Worm (Caenorhabditis elegans): ENCODE results near the gene C16B8.3.

C16B8.3 gene

ce11 chrX:4007724-4008123 is 39.3 kb upstream of the C16B8.3 start (continued):
- TF ChIP-seq snpc-1.3 (tag; optimal IDR thresholded peaks at IDR 0.05; ENCODE audit: insufficient read depth) (no peak), ceh-58 (GFP tag; IDR thresholded peaks at IDR 0.05) (no peak), cebp-1 (GFP tag; IDR thresholded peaks at IDR 0.05) (no peak), cebp-1 (tag; optimal IDR thresholded peaks at IDR 0.05) (peak; percentile 55), lin-40 (tag; optimal IDR thresholded peaks at IDR 0.05) (peak; percentile 76), cebp-2 (GFP tag; IDR thresholded peaks at IDR 0.05) (0 out of 2 replicates have a peak, but pooled peaks have one; percentile 33)

- TF ChIP-seq snpc-1.1 (tag; optimal IDR thresholded peaks at IDR 0.05; ENCODE audit: insufficient read depth) (no peak), aptf-3 (GFP tag; IDR thresholded peaks at IDR 0.05) (no peak), Y56A3A.18 (GFP tag; IDR thresholded peaks at IDR 0.05) (no peak), hmg-1.2 (GFP tag; IDR thresholded peaks at IDR 0.05) (no peak), nhr-120 (GFP tag; IDR thresholded peaks at IDR 0.05) (no peak), madf-8 (GFP tag; conservative IDR thresholded peaks at IDR 0.05) (no peak), dpl-1 (GFP tag; optimal IDR thresholded peaks at IDR 0.05) (no peak), rcor-1 (GFP tag; IDR thresholded peaks at IDR 0.05) (no peak), let-607 (tag; optimal IDR thresholded peaks at IDR 0.05) (no peak), nhr-80 (tag; optimal IDR thresholded peaks at IDR 0.05) (no peak), zim-3 (tag; optimal IDR thresholded peaks at IDR 0.05) (no peak), B0336.3 (GFP tag; IDR thresholded peaks at IDR 0.05) (no peak)
These were observed 38.5 kb upstream of the C16B8.3 start for ce11 chrX:4006966-4007365.

- TF ChIP-seq nfya-1 (tag; optimal IDR thresholded peaks at IDR 0.05; ENCODE audit: borderline replicate concordance, insufficient read depth): no peak
- no peak for TF ChIP-seq dox-1 (GFP tag; IDR thresholded peaks at IDR 0.05)
- no peak for TF ChIP-seq lir-1 (GFP tag; conservative IDR thresholded peaks at IDR 0.05)
- no peak for TF ChIP-seq lin-40 (tag; optimal IDR thresholded peaks at IDR 0.05)
- TF ChIP-seq nhr-80 (tag; optimal IDR thresholded peaks at IDR 0.05): no peak
- no peak for TF ChIP-seq sea-2 (GFP tag; IDR thresholded peaks at IDR 0.05)
- TF ChIP-seq cebp-2 (GFP tag; IDR thresholded peaks at IDR 0.05): no peak
- TF ChIP-seq zfh-2 (GFP tag; conservative IDR thresholded peaks at IDR 0.05): no peak
- no peak for TF ChIP-seq gei-17 (GFP tag; optimal IDR thresholded peaks at IDR 0.05)
- no peak for TF ChIP-seq sdz-38 (tag; optimal IDR thresholded peaks at IDR 0.05)
- TF ChIP-seq F39B2.1 (GFP tag; IDR thresholded peaks at IDR 0.05): no peak
- TF ChIP-seq K12H6.12 (tag; optimal IDR thresholded peaks at IDR 0.05): no peak
These were observed 36.6 kb upstream of the C16B8.3 start, which contains the start of gene R02E12.4 for ce11 chrX:4005014-4005413. Gene R02E12.4, plus strand, starts transcription at chrX:4005314.

ce11 chrX:4003220-4003619 is 34.8 kb upstream of the C16B8.3 start, which contains the start of gene R02E12.12:
Gene R02E12.12, plus strand, starts transcription at chrX:4003520.
- no peak for TF ChIP-seq somi-1 (GFP tag; optimal IDR thresholded peaks at IDR 0.05)
- TF ChIP-seq nhr-120 (GFP tag; IDR thresholded peaks at IDR 0.05): no peak
- TF ChIP-seq nhr-80 (tag; optimal IDR thresholded peaks at IDR 0.05): no peak
- no peak for TF ChIP-seq ceh-58 (GFP tag; IDR thresholded peaks at IDR 0.05)
- no peak for TF ChIP-seq Y79H2A.3 (GFP tag; conservative IDR thresholded peaks at IDR 0.05)
- no peak for TF ChIP-seq efl-1 (GFP tag; optimal IDR thresholded peaks at IDR 0.05)
- no peak for TF ChIP-seq akir-1 (GFP tag; optimal IDR thresholded peaks at IDR 0.05)
- no peak for TF ChIP-seq F39B2.1 (GFP tag; IDR thresholded peaks at IDR 0.05)
- no peak for TF ChIP-seq F37B4.10 (GFP tag; IDR thresholded peaks at IDR 0.05)
- TF ChIP-seq sdz-38 (tag; optimal IDR thresholded peaks at IDR 0.05): no peak

ce11 chrX:3997040-3997439 is 28.6 kb upstream of the C16B8.3 start, which contains the start of gene R02E12.5:
Gene R02E12.5, plus strand, starts transcription at chrX:3997340.
- TF ChIP-seq ztf-3 (GFP tag; optimal IDR thresholded peaks at IDR 0.05) (no peak), aptf-3 (GFP tag; IDR thresholded peaks at IDR 0.05) (no peak), ztf-6 (GFP tag; IDR thresholded peaks at IDR 0.05) (no peak), snpc-1.1 (tag; optimal IDR thresholded peaks at IDR 0.05; ENCODE audit: insufficient read depth) (no peak), lin-40 (tag; optimal IDR thresholded peaks at IDR 0.05) (no peak), F22D6.2 (tag; optimal IDR thresholded peaks at IDR 0.05) (no peak), tbx-9 (tag; optimal IDR thresholded peaks at IDR 0.05; ENCODE audit: borderline replicate concordance) (no peak), aptf-2 (GFP tag; conservative IDR thresholded peaks at IDR 0.05) (no peak), nfya-1 (tag; optimal IDR thresholded peaks at IDR 0.05; ENCODE audit: borderline replicate concordance, insufficient read depth) (no peak), nfya-2 (GFP tag; IDR thresholded peaks at IDR 0.05) (no peak), attf-5 (GFP tag; optimal IDR thresholded peaks at IDR 0.05) (no peak), akir-1 (GFP tag; optimal IDR thresholded peaks at IDR 0.05) (no peak), die-1 (tag; optimal IDR thresholded peaks at IDR 0.05) (no peak), lin-35 (GFP tag; optimal IDR thresholded peaks at IDR 0.05) (no peak)

Data from whole organism, young adult.